Fruit fly (Drosophila melanogaster) whole organism, pupa: ENCODE results near the gene Rbp1-like.
A peak's percentile ranks its signal among the peaks of the same experiment; 100 is the strongest.

ENCODE experiments used
- CG10348 ChIP-seq: fragments of 200-800 bp; sonication (Bioruptor generic); IDR thresholded peaks from 2 replicates; pipeline ENCODE4 v1.3.6; 2022; ENCODE audit warnings: missing biosample characterization, missing genetic modification characterization
- CG12605 ChIP-seq: fragments of 200-800 bp; sonication (Bioruptor generic); IDR thresholded peaks from 2 replicates; pipeline ENCODE4 v1.3.6; 2022; ENCODE audit warnings: missing biosample characterization, missing genetic modification characterization
- CG13204 ChIP-seq: fragments of 200-800 bp; sonication (Bioruptor generic); optimal IDR thresholded peaks from 2 replicates; lab custom pipeline; 2018; ENCODE audit warnings: missing biosample characterization, mild to moderate bottlenecking, missing genetic modification characterization, moderate library complexity
- CG14655 ChIP-seq: fragments of 200-800 bp; sonication (Bioruptor generic); optimal IDR thresholded peaks from 3 replicates; lab custom pipeline; 2017; ENCODE audit warnings: mild to moderate bottlenecking, missing biosample characterization, missing genetic modification reagents, missing genetic modification characterization
- CG15710 ChIP-seq: fragments of 200-800 bp; sonication (Bioruptor generic); optimal IDR thresholded peaks from 2 replicates; lab custom pipeline; 2018; ENCODE audit warnings: missing biosample characterization, mild to moderate bottlenecking, missing genetic modification characterization, moderate library complexity
- CG17806 ChIP-seq: fragments of 200-800 bp; sonication (Bioruptor generic); optimal IDR thresholded peaks from 2 replicates; lab custom pipeline; 2018; ENCODE audit warnings: missing biosample characterization, mild to moderate bottlenecking, missing genetic modification characterization, moderate library complexity
- CG32121 ChIP-seq: fragments of 200-800 bp; sonication (Bioruptor generic); IDR thresholded peaks from 2 replicates; pipeline ENCODE4 v1.3.6; 2022; ENCODE audit warnings: missing biosample characterization, missing genetic modification characterization
- CG34367 ChIP-seq: fragments of 200-800 bp; sonication (Bioruptor generic); optimal IDR thresholded peaks from 2 replicates; lab custom pipeline; 2018; ENCODE audit warnings: missing biosample characterization, mild to moderate bottlenecking, missing genetic modification characterization
- CG4496 ChIP-seq: fragments of 200-800 bp; sonication (Bioruptor generic); IDR thresholded peaks from 3 replicates; pipeline ENCODE4 v1.3.6; 2022; ENCODE audit warnings: missing biosample characterization, missing genetic modification characterization
- CG8159 ChIP-seq: fragments of 200-800 bp; sonication (Bioruptor generic); optimal IDR thresholded peaks from 3 replicates; lab custom pipeline; 2018; ENCODE audit warnings: missing biosample characterization, mild to moderate bottlenecking, missing genetic modification characterization, moderate library complexity
- CG8301 ChIP-seq: fragments of 200-800 bp; sonication (Bioruptor generic); optimal IDR thresholded peaks from 2 replicates; lab custom pipeline; 2018; ENCODE audit warnings: missing biosample characterization, mild to moderate bottlenecking, missing genetic modification characterization
- CG9948 ChIP-seq: fragments of 200-800 bp; sonication (Bioruptor generic); optimal IDR thresholded peaks from 2 replicates; lab custom pipeline; 2018; ENCODE audit warnings: missing biosample characterization, mild to moderate bottlenecking, missing genetic modification characterization, moderate library complexity
- D1 ChIP-seq: fragments of 200-800 bp; sonication (Bioruptor generic); optimal IDR thresholded peaks from 2 replicates; lab custom pipeline; 2018; ENCODE audit warnings: missing biosample characterization, mild to moderate bottlenecking, missing genetic modification characterization, moderate library complexity
- EcR ChIP-seq: fragments of 200-800 bp; sonication (Bioruptor generic); optimal IDR thresholded peaks from 3 replicates; lab custom pipeline; 2019; ENCODE audit warnings: missing biosample characterization, missing genetic modification characterization, mild to moderate bottlenecking, moderate library complexity, missing genetic modification reagents
- Ets98B ChIP-seq: fragments of 200-800 bp; sonication (Bioruptor generic); IDR thresholded peaks from 2 replicates; pipeline ENCODE4 v1.3.6; 2022; ENCODE audit warnings: missing biosample characterization, missing genetic modification characterization
- Pif1A ChIP-seq: fragments of 200-800 bp; sonication (Bioruptor generic); optimal IDR thresholded peaks from 3 replicates; lab custom pipeline; 2016; ENCODE audit warnings: missing biosample characterization, missing genetic modification characterization
- Pif1B ChIP-seq: fragments of 200-800 bp; sonication (Bioruptor generic); optimal IDR thresholded peaks from 3 replicates; lab custom pipeline; 2016; ENCODE audit warnings: missing biosample characterization, missing genetic modification characterization
- Snoo ChIP-seq: fragments of 200-800 bp; sonication (Bioruptor generic); optimal IDR thresholded peaks from 3 replicates; lab custom pipeline; 2017; ENCODE audit warnings: missing biosample characterization, mild to moderate bottlenecking, missing genetic modification characterization, inconsistent platforms
- fd96Ca ChIP-seq: fragments of 200-800 bp; sonication (Bioruptor generic); IDR thresholded peaks from 3 replicates; pipeline ENCODE4 v1.3.6; 2022; ENCODE audit warnings: missing biosample characterization, missing genetic modification characterization
- gl ChIP-seq: fragments of 200-800 bp; sonication (Bioruptor generic); optimal IDR thresholded peaks from 2 replicates; lab custom pipeline; 2018; ENCODE audit warnings: missing biosample characterization, mild to moderate bottlenecking, missing genetic modification characterization
- rn ChIP-seq: fragments of 200-800 bp; sonication (Bioruptor generic); IDR thresholded peaks from 2 replicates; pipeline ENCODE4 v1.3.6; 2022; ENCODE audit warnings: missing biosample characterization, missing genetic modification characterization

Gene Rbp1-like

dm6 chrX:13369438-13369837 is 15.2 kb downstream of the Rbp1-like start:
- TF ChIP-seq CG9948 (tag; lab: Kevin White, UChicago) (no peak), CG14655 (GFP tag; lab: Kevin White, UChicago) (no peak), fd96Ca (GFP tag; lab: Robert Waterston, UW) (no peak), rn (GFP tag; lab: Robert Waterston, UW) (no peak), CG13204 (GFP tag; lab: Kevin White, UChicago) (no peak), Ets98B (no peak), CG10348 (GFP tag; lab: Robert Waterston, UW) (no peak), Snoo (tag; lab: Kevin White, UChicago) (no peak), D1 (tag; lab: Kevin White, UChicago) (no peak), CG4496 (GFP tag; lab: Robert Waterston, UW) (no peak), gl (tag; lab: Kevin White, UChicago) (no peak), CG15710 (no peak), CG12605 (no peak)

- TF ChIP-seq CG12605 (no peak), CG8301 (tag; lab: Kevin White, UChicago) (peak; percentile 40), rn (GFP tag; lab: Robert Waterston, UW) (no peak), gl (tag; lab: Kevin White, UChicago) (peak; percentile 16), CG17806 (tag; lab: Kevin White, UChicago) (peak; percentile 56), Snoo (tag; lab: Kevin White, UChicago) (no peak), Pif1A (GFP tag; lab: Kevin White, UChicago) (no peak), Pif1B (no peak), D1 (tag; lab: Kevin White, UChicago) (no peak), CG9948 (tag; lab: Kevin White, UChicago) (peak; percentile 46), CG32121 (GFP tag; lab: Robert Waterston, UW) (peak; percentile 27; the same call in 1 of the 2 replicates), CG14655 (GFP tag; lab: Kevin White, UChicago) (peak; percentile 58), Ets98B (peak; percentile 34; the same call in 1 of the 2 replicates), EcR (no peak), CG10348 (GFP tag; lab: Robert Waterston, UW) (no peak), CG4496 (GFP tag; lab: Robert Waterston, UW) (peak; percentile 64; the same call in 2 of the 3 replicates), fd96Ca (GFP tag; lab: Robert Waterston, UW) (no peak), CG13204 (GFP tag; lab: Kevin White, UChicago) (no peak), CG8159 (tag; lab: Kevin White, UChicago) (peak; percentile 60), CG34367 (tag; lab: Kevin White, UChicago) (peak; percentile 42), CG15710 (peak; percentile 59)
Observed at dm6 chrX:13368149-13368548, 16.5 kb downstream of the Rbp1-like start, which contains the start of gene dmrt11E. Gene dmrt11E, plus strand, starts transcription at chrX:13368191.

- TF ChIP-seq CG17806 (tag; lab: Kevin White, UChicago) (no peak), CG12605 (no peak), Pif1A (GFP tag; lab: Kevin White, UChicago) (no peak), CG15710 (no peak), gl (tag; lab: Kevin White, UChicago) (no peak), Snoo (tag; lab: Kevin White, UChicago) (no peak), D1 (tag; lab: Kevin White, UChicago) (no peak)
- TF ChIP-seq, all 21 proteins: peak for 0
Observed at dm6 chrX:13358948-13359347, 25.7 kb downstream of the Rbp1-like start, which contains the start of gene Syt12. Gene Syt12, plus strand, starts transcription at chrX:13359248.

- TF ChIP-seq CG12605, result no peak
- TF ChIP-seq CG4496 (GFP tag; lab: Robert Waterston, UW), result 0 out of 3 replicates have a peak, but pooled peaks have one; percentile 45
Observed at dm6 chrX:13358240-13358799, 26.4 kb downstream of the Rbp1-like start.

dm6 chrX:13346998-13347397 is 37.7 kb downstream of the Rbp1-like start:
- TF ChIP-seq Pif1B (no peak), CG8159 (tag; lab: Kevin White, UChicago) (no peak), CG9948 (tag; lab: Kevin White, UChicago) (no peak), rn (GFP tag; lab: Robert Waterston, UW) (no peak), Snoo (tag; lab: Kevin White, UChicago) (no peak), CG8301 (tag; lab: Kevin White, UChicago) (no peak), CG10348 (GFP tag; lab: Robert Waterston, UW) (no peak), Ets98B (no peak), CG12605 (no peak), CG17806 (tag; lab: Kevin White, UChicago) (no peak), gl (tag; lab: Kevin White, UChicago) (no peak), Pif1A (GFP tag; lab: Kevin White, UChicago) (no peak), CG4496 (GFP tag; lab: Robert Waterston, UW) (no peak), D1 (tag; lab: Kevin White, UChicago) (no peak), fd96Ca (GFP tag; lab: Robert Waterston, UW) (no peak)
- TF ChIP-seq, all 21 proteins: peak for 0

- no peak for TF ChIP-seq CG4496 (GFP tag; lab: Robert Waterston, UW)
- TF ChIP-seq Ets98B, result no peak
- no peak for TF ChIP-seq Pif1B
- peak; percentile 63 for TF ChIP-seq CG9948 (tag; lab: Kevin White, UChicago)
- TF ChIP-seq rn (GFP tag; lab: Robert Waterston, UW), result no peak
- no peak for TF ChIP-seq CG13204 (GFP tag; lab: Kevin White, UChicago)
- no peak for TF ChIP-seq gl (tag; lab: Kevin White, UChicago)
- TF ChIP-seq Pif1A (GFP tag; lab: Kevin White, UChicago), result no peak
- peak; percentile 62 for TF ChIP-seq CG15710
- TF ChIP-seq CG14655 (GFP tag; lab: Kevin White, UChicago), result peak; percentile 61
- no peak for TF ChIP-seq EcR
- TF ChIP-seq CG12605, result no peak
- TF ChIP-seq CG32121 (GFP tag; lab: Robert Waterston, UW), result 0 out of 2 replicates have a peak, but pooled peaks have one; percentile 23
- peak; percentile 13 for TF ChIP-seq CG8301 (tag; lab: Kevin White, UChicago)
- no peak for TF ChIP-seq fd96Ca (GFP tag; lab: Robert Waterston, UW)
- TF ChIP-seq CG10348 (GFP tag; lab: Robert Waterston, UW), result no peak
- TF ChIP-seq D1 (tag; lab: Kevin White, UChicago), result no peak
- peak; percentile 62 for TF ChIP-seq CG17806 (tag; lab: Kevin White, UChicago)
- peak; percentile 72 for TF ChIP-seq CG8159 (tag; lab: Kevin White, UChicago)
- TF ChIP-seq Snoo (tag; lab: Kevin White, UChicago), result no peak
- TF ChIP-seq CG34367 (tag; lab: Kevin White, UChicago), result peak; percentile 24
Observed at dm6 chrX:13345327-13345726, 39.4 kb downstream of the Rbp1-like start.
